Worm (Caenorhabditis elegans) whole organism, L4 larva: ENCODE results near the gene Y39A1A.21.

Experiments used
- D1046.2 ChIP-seq: fragments of 200-800 bp; sonication (Bioruptor generic); IDR thresholded peaks from 2 replicates; pipeline ENCODE4 v1.3.6; 2022; ENCODE audit warnings: missing genetic modification characterization, missing compliant biosample characterization
- F10B5.3 ChIP-seq: sonication (generic microtip); optimal IDR thresholded peaks from 2 replicates; lab custom pipeline; 2016; ENCODE audit warnings: mild to moderate bottlenecking, missing genetic modification characterization, missing compliant biosample characterization
- F26F4.8 ChIP-seq: fragments of 200-800 bp; sonication (Bioruptor generic); conservative IDR thresholded peaks from 2 replicates; pipeline ENCODE4 v1.3.6; 2022; ENCODE audit warnings: missing genetic modification characterization, missing compliant biosample characterization
- F49E8.2 ChIP-seq: sonication (generic microtip); optimal IDR thresholded peaks from 2 replicates; lab custom pipeline; 2016; ENCODE audit warnings: missing compliant biosample characterization, mild to moderate bottlenecking, missing genetic modification characterization, borderline replicate concordance
- R02D3.7 ChIP-seq: fragments of 150-350 bp; sonication (generic microtip); optimal IDR thresholded peaks from 3 replicates; lab custom pipeline; 2014; ENCODE audit warnings: missing biosample characterization, missing genetic modification characterization
- T26A8.4 ChIP-seq: fragments of 200-800 bp; sonication (Bioruptor generic); IDR thresholded peaks from 2 replicates; pipeline ENCODE4 v1.3.6; 2022; ENCODE audit warnings: missing genetic modification characterization, missing compliant biosample characterization
- Y5F2A.4 ChIP-seq: fragments of 200-800 bp; sonication (Bioruptor generic); optimal IDR thresholded peaks from 2 replicates; lab custom pipeline; 2018; ENCODE audit warnings: mild to moderate bottlenecking, missing genetic modification characterization, missing compliant biosample characterization
- ZK337.2 ChIP-seq: fragments of 200-800 bp; sonication (Bioruptor generic); IDR thresholded peaks from 2 replicates; pipeline ENCODE4 v1.3.6; 2022; ENCODE audit warnings: missing genetic modification reagents, missing genetic modification characterization, missing compliant biosample characterization
- aha-1 ChIP-seq: fragments of 150-350 bp; peaks from one replicate; lab custom pipeline; 2014; ENCODE audit warnings: missing biosample characterization, missing genetic modification characterization
- aly-2 ChIP-seq: sonication (generic microtip); optimal IDR thresholded peaks from 2 replicates; lab custom pipeline; 2018; ENCODE audit warnings: missing biosample characterization, missing genetic modification characterization
- ama-1 ChIP-seq: fragments of 150-350 bp; optimal IDR thresholded peaks from 2 replicates; lab custom pipeline; 2014; ENCODE audit warnings: inconsistent platforms, mixed read lengths
- attf-4 ChIP-seq: sonication (generic microtip); optimal IDR thresholded peaks from 3 replicates; lab custom pipeline; 2017; ENCODE audit warnings: missing biosample characterization, missing genetic modification characterization
- ceh-28 ChIP-seq: fragments of 150-350 bp; optimal IDR thresholded peaks from 2 replicates; lab custom pipeline; 2014; ENCODE audit warnings: missing biosample characterization, missing genetic modification reagents, missing genetic modification characterization
- ceh-32 ChIP-seq: sonication (generic microtip); optimal IDR thresholded peaks from 2 replicates; lab custom pipeline; 2016; ENCODE audit warnings: mild to moderate bottlenecking, missing genetic modification characterization, missing compliant biosample characterization; ENCODE audit not compliant: poor library complexity
- ceh-44 ChIP-seq: fragments of 200-800 bp; sonication (Bioruptor generic); IDR thresholded peaks from 2 replicates; pipeline ENCODE4 v1.3.6; 2022; ENCODE audit warnings: missing genetic modification reagents, missing genetic modification characterization, missing compliant biosample characterization
- ceh-62 ChIP-seq: sonication (generic microtip); optimal IDR thresholded peaks from 2 replicates; lab custom pipeline; 2017; ENCODE audit warnings: missing biosample characterization, missing genetic modification characterization
- ceh-82 ChIP-seq: sonication (generic microtip); optimal IDR thresholded peaks from 2 replicates; lab custom pipeline; 2017; ENCODE audit warnings: missing biosample characterization, missing genetic modification characterization
- ctbp-1 ChIP-seq: fragments of 200-800 bp; sonication (Bioruptor generic); IDR thresholded peaks from 2 replicates; pipeline ENCODE4 v1.3.6; 2022; ENCODE audit warnings: missing genetic modification reagents, missing genetic modification characterization, missing compliant biosample characterization
- daf-8 ChIP-seq: fragments of 200-800 bp; sonication (Bioruptor generic); IDR thresholded peaks from 2 replicates; pipeline ENCODE4 v1.3.6; 2022; ENCODE audit warnings: missing genetic modification characterization, missing compliant biosample characterization
- dmd-8 ChIP-seq: fragments of 200-800 bp; sonication (Bioruptor generic); IDR thresholded peaks from 2 replicates; pipeline ENCODE4 v1.3.6; 2022; ENCODE audit warnings: missing genetic modification characterization, missing compliant biosample characterization
- dve-1 ChIP-seq: sonication (generic microtip); optimal IDR thresholded peaks from 2 replicates; lab custom pipeline; 2017; ENCODE audit warnings: antibody characterized with exemption, mild to moderate bottlenecking, missing genetic modification characterization, missing compliant biosample characterization; ENCODE audit not compliant: insufficient read depth
- fos-1 ChIP-seq: fragments of 150-350 bp; optimal IDR thresholded peaks from 2 replicates; lab custom pipeline; 2014; ENCODE audit warnings: missing biosample characterization, missing genetic modification characterization
- gei-8 ChIP-seq: fragments of 200-800 bp; sonication (Bioruptor generic); optimal IDR thresholded peaks from 2 replicates; lab custom pipeline; 2018; ENCODE audit warnings: mild to moderate bottlenecking, missing genetic modification characterization, missing compliant biosample characterization
- hlh-11 ChIP-seq: fragments of 200-800 bp; sonication (Bioruptor generic); optimal IDR thresholded peaks from 2 replicates; lab custom pipeline; 2018; ENCODE audit warnings: mild to moderate bottlenecking, missing genetic modification characterization, missing compliant biosample characterization
- lim-7 ChIP-seq: fragments of 200-800 bp; sonication (Bioruptor generic); IDR thresholded peaks from 2 replicates; pipeline ENCODE4 v1.3.6; 2022; ENCODE audit warnings: missing genetic modification characterization, missing compliant biosample characterization
- lin-13 ChIP-seq: fragments of 150-350 bp; optimal IDR thresholded peaks from 2 replicates; lab custom pipeline; 2014; ENCODE audit warnings: missing biosample characterization, missing genetic modification reagents, missing genetic modification characterization
- lin-15B ChIP-seq: fragments of 150-350 bp; sonication (generic microtip); optimal IDR thresholded peaks from 3 replicates; lab custom pipeline; 2014; ENCODE audit warnings: missing biosample characterization, missing genetic modification characterization
- lir-3 ChIP-seq: sonication (generic microtip); optimal IDR thresholded peaks from 2 replicates; lab custom pipeline; 2016; ENCODE audit warnings: mild to moderate bottlenecking, missing genetic modification characterization, missing compliant biosample characterization
- lsy-2 ChIP-seq, 2 experiments: fragments of 150-350 bp in 1 of 2; sonication (generic microtip) in 1 of 2; optimal IDR thresholded peaks; 2 replicates each; lab custom pipeline; 2014 to 2017; ENCODE audit warnings: missing biosample characterization in 2 of 2, missing genetic modification characterization in 2 of 2
- madf-5 ChIP-seq, 2 experiments: fragments of 200-800 bp; sonication (Bioruptor generic); IDR thresholded peaks; 2 replicates each; pipeline ENCODE4 v1.3.6; 2022; ENCODE audit warnings: missing compliant biosample characterization in 2 of 2, missing genetic modification characterization in 2 of 2
- madf-9 ChIP-seq: fragments of 200-800 bp; sonication (Bioruptor generic); conservative IDR thresholded peaks from 2 replicates; pipeline ENCODE4 v1.3.6; 2022; ENCODE audit warnings: missing genetic modification reagents, missing genetic modification characterization, missing compliant biosample characterization
- mep-1 ChIP-seq: fragments of 150-350 bp; sonication (generic microtip); optimal IDR thresholded peaks from 3 replicates; lab custom pipeline; 2014; ENCODE audit warnings: missing biosample characterization, missing genetic modification characterization
- nhr-102 ChIP-seq: sonication (generic microtip); optimal IDR thresholded peaks from 2 replicates; lab custom pipeline; 2016; ENCODE audit warnings: mild to moderate bottlenecking, missing genetic modification characterization, moderate library complexity, missing compliant biosample characterization
- nhr-11 ChIP-seq: fragments of 150-350 bp; optimal IDR thresholded peaks from 2 replicates; lab custom pipeline; 2014; ENCODE audit warnings: missing biosample characterization, missing genetic modification characterization
- nhr-111 ChIP-seq: fragments of 200-800 bp; sonication (Bioruptor generic); optimal IDR thresholded peaks from 2 replicates; lab custom pipeline; 2018; ENCODE audit warnings: mild to moderate bottlenecking, missing genetic modification characterization, missing compliant biosample characterization
- nhr-25 ChIP-seq: sonication (generic microtip); optimal IDR thresholded peaks from 2 replicates; lab custom pipeline; 2017; ENCODE audit warnings: missing genetic modification characterization, mild to moderate bottlenecking, missing compliant biosample characterization, antibody characterized with exemption, moderate library complexity, borderline replicate concordance; ENCODE audit not compliant: insufficient read depth
- nhr-28 ChIP-seq: fragments of 150-350 bp; optimal IDR thresholded peaks from 2 replicates; lab custom pipeline; 2014; ENCODE audit warnings: missing biosample characterization, missing genetic modification characterization
- nhr-41 ChIP-seq: fragments of 200-800 bp; sonication (Bioruptor generic); IDR thresholded peaks from 2 replicates; pipeline ENCODE4 v1.3.6; 2022; ENCODE audit warnings: missing genetic modification reagents, missing genetic modification characterization, missing compliant biosample characterization
- nhr-42 ChIP-seq: fragments of 200-800 bp; sonication (Bioruptor generic); IDR thresholded peaks from 2 replicates; pipeline ENCODE4 v1.3.6; 2022; ENCODE audit warnings: missing genetic modification characterization, missing compliant biosample characterization
- nhr-48 ChIP-seq: sonication (generic microtip); optimal IDR thresholded peaks from 2 replicates; lab custom pipeline; 2016; ENCODE audit warnings: mild to moderate bottlenecking, missing genetic modification characterization, missing compliant biosample characterization
- nhr-77 ChIP-seq: fragments of 150-350 bp; optimal IDR thresholded peaks from 2 replicates; lab custom pipeline; 2014; ENCODE audit warnings: missing biosample characterization, missing genetic modification characterization
- php-3 ChIP-seq: fragments of 200-800 bp; sonication (Bioruptor generic); IDR thresholded peaks from 2 replicates; pipeline ENCODE4 v1.3.6; 2022; ENCODE audit warnings: missing genetic modification reagents, missing genetic modification characterization, missing compliant biosample characterization
- pqm-1 ChIP-seq: sonication (generic microtip); optimal IDR thresholded peaks from 2 replicates; lab custom pipeline; 2017; ENCODE audit warnings: missing biosample characterization, missing genetic modification characterization
- sdz-12 ChIP-seq: fragments of 200-800 bp; sonication (Bioruptor generic); optimal IDR thresholded peaks from 2 replicates; lab custom pipeline; 2018; ENCODE audit warnings: mild to moderate bottlenecking, missing genetic modification characterization, missing compliant biosample characterization
- skn-1 ChIP-seq: fragments of 150-350 bp; optimal IDR thresholded peaks from 2 replicates; lab custom pipeline; 2014; ENCODE audit warnings: missing biosample characterization, missing genetic modification characterization
- snpc-4 ChIP-seq: fragments of 150-350 bp; optimal IDR thresholded peaks from 2 replicates; lab custom pipeline; 2014; ENCODE audit warnings: missing biosample characterization, missing genetic modification characterization
- unc-130 ChIP-seq: sonication (generic microtip); optimal IDR thresholded peaks from 2 replicates; lab custom pipeline; 2016; ENCODE audit warnings: missing genetic modification reagents, missing genetic modification characterization, missing compliant biosample characterization
- zag-1 ChIP-seq: fragments of 150-350 bp; optimal IDR thresholded peaks from 2 replicates; lab custom pipeline; 2014; ENCODE audit warnings: missing biosample characterization, missing genetic modification characterization
- zfp-2 ChIP-seq: sonication (generic microtip); optimal IDR thresholded peaks from 2 replicates; lab custom pipeline; 2016; ENCODE audit warnings: mild to moderate bottlenecking, missing genetic modification characterization, missing compliant biosample characterization
- zfp-3 ChIP-seq: fragments of 200-800 bp; sonication (Bioruptor generic); conservative IDR thresholded peaks from 2 replicates; pipeline ENCODE4 v1.3.6; 2022; ENCODE audit warnings: missing genetic modification reagents, missing genetic modification characterization, missing compliant biosample characterization
- zip-11 ChIP-seq: fragments of 200-800 bp; sonication (Bioruptor generic); IDR thresholded peaks from 2 replicates; pipeline ENCODE4 v1.3.6; 2022; ENCODE audit warnings: missing genetic modification characterization, missing compliant biosample characterization
- ztf-7 ChIP-seq: fragments of 150-350 bp; optimal IDR thresholded peaks from 2 replicates; lab custom pipeline; 2014; ENCODE audit warnings: missing biosample characterization, missing genetic modification characterization

The Y39A1A.21 gene

ce11 chrIII:10706972-10707438, at the start of gene Y39A1A.21, which contains the start of gene Y39A1A.22:
Y39A1A.21 (minus strand) TSS chrIII:10707022.
Y39A1A.22 (minus strand) TSS chrIII:10707028.
- peak; percentile 56 for TF ChIP-seq nhr-28 (tag; lab: Kevin White, UChicago)
- TF ChIP-seq lin-13 (GFP tag; lab: Kevin White, UChicago): peak; percentile 7
- no peak for TF ChIP-seq zag-1 (tag; lab: Kevin White, UChicago)
- peak; percentile 86 for TF ChIP-seq T26A8.4
- no peak for TF ChIP-seq D1046.2
- no peak for TF ChIP-seq ceh-62
- no peak for TF ChIP-seq daf-8
- no peak for TF ChIP-seq dmd-8
- TF ChIP-seq ZK337.2: 0 out of 2 replicates have a peak, but pooled peaks have one; percentile 43
- no peak for TF ChIP-seq attf-4 (tag; lab: Kevin White, UChicago)
- no peak for TF ChIP-seq ceh-82
- no peak for TF ChIP-seq skn-1
- TF ChIP-seq ceh-44 (GFP tag; lab: Robert Waterston, UW): no peak
- no peak for TF ChIP-seq lir-3 (tag; lab: Kevin White, UChicago)
- TF ChIP-seq ztf-7: peak; percentile 53
- no peak for TF ChIP-seq gei-8 (GFP tag; lab: Kevin White, UChicago)
- TF ChIP-seq pqm-1 (tag; lab: Kevin White, UChicago): peak; percentile 18
- peak; percentile 80 for TF ChIP-seq hlh-11 (tag; lab: Kevin White, UChicago)
- no peak for TF ChIP-seq zfp-3 (GFP tag; lab: Robert Waterston, UW)
- TF ChIP-seq nhr-25 (tag; lab: Kevin White, UChicago): no peak
- TF ChIP-seq snpc-4 (tag; lab: Kevin White, UChicago): no peak
- TF ChIP-seq ceh-32 (tag; lab: Kevin White, UChicago): no peak
- TF ChIP-seq ceh-28 (tag; lab: Kevin White, UChicago): no peak
- TF ChIP-seq F10B5.3 (tag; lab: Kevin White, UChicago): peak; percentile 23
- peak in 1 of 2 experiments; percentile 85 for TF ChIP-seq lsy-2 (tag; optimal IDR thresholded peaks at IDR 0.05; lab: Kevin White, UChicago)
- no peak for TF ChIP-seq R02D3.7 (tag; lab: Kevin White, UChicago)
- TF ChIP-seq nhr-102 (tag; lab: Kevin White, UChicago): peak; percentile 68
- no peak for TF ChIP-seq Y5F2A.4 (GFP tag; lab: Kevin White, UChicago)
- TF ChIP-seq aha-1 (tag; lab: Kevin White, UChicago): no peak
- TF ChIP-seq sdz-12 (GFP tag; lab: Kevin White, UChicago): no peak
- TF ChIP-seq nhr-77 (tag; lab: Kevin White, UChicago): peak; percentile 63
- TF ChIP-seq fos-1 (tag; lab: Kevin White, UChicago): no peak
- peak; percentile 86 for TF ChIP-seq dve-1
- TF ChIP-seq ctbp-1: 0 out of 2 replicates have a peak, but pooled peaks have one; percentile 30
- TF ChIP-seq lim-7 (GFP tag; lab: Robert Waterston, UW): no peak
- TF ChIP-seq ama-1 (lab: Kevin White, UChicago): no peak
- no peak for TF ChIP-seq php-3 (GFP tag; lab: Robert Waterston, UW)
- peak; percentile 51 for TF ChIP-seq madf-9 (GFP tag; lab: Robert Waterston, UW)
- no peak for TF ChIP-seq F26F4.8
- TF ChIP-seq nhr-41 (GFP tag; lab: Robert Waterston, UW): no peak
- TF ChIP-seq nhr-111 (GFP tag; lab: Kevin White, UChicago): no peak
- TF ChIP-seq unc-130 (GFP tag; lab: Kevin White, UChicago): peak; percentile 8
- peak; percentile 62 for TF ChIP-seq nhr-48 (tag; lab: Kevin White, UChicago)
- TF ChIP-seq lin-15B: no peak
- TF ChIP-seq nhr-11 (tag; lab: Kevin White, UChicago): peak; percentile 70
- TF ChIP-seq zip-11 (GFP tag; lab: Robert Waterston, UW): no peak
- TF ChIP-seq aly-2 (tag; lab: Kevin White, UChicago): no peak
- peak; percentile 16 for TF ChIP-seq zfp-2 (tag; lab: Kevin White, UChicago)
- TF ChIP-seq nhr-42 (GFP tag; lab: Robert Waterston, UW): no peak; the same call in 1 of the 2 replicates
- TF ChIP-seq madf-5 (GFP tag; IDR thresholded peaks at IDR 0.05; lab: Robert Waterston, UW): no peak
- peak; percentile 81 for TF ChIP-seq mep-1 (tag; lab: Kevin White, UChicago)
- peak; percentile 27 for TF ChIP-seq F49E8.2 (tag; lab: Kevin White, UChicago)
